Worm (Caenorhabditis elegans) whole organism, L4 larva: ENCODE data around the gene dhs-5.
A peak's percentile ranks its signal among the peaks of the same experiment; 100 is the strongest.

Experiments
- D1046.2 ChIP-seq: fragments of 200-800 bp; sonication (Bioruptor generic); IDR thresholded peaks from 2 replicates; pipeline ENCODE4 v1.3.6; 2022; ENCODE audit warnings: missing genetic modification characterization, missing compliant biosample characterization
- F10B5.3 ChIP-seq: sonication (generic microtip); optimal IDR thresholded peaks from 2 replicates; lab custom pipeline; 2016; ENCODE audit warnings: mild to moderate bottlenecking, missing genetic modification characterization, missing compliant biosample characterization
- F26F4.8 ChIP-seq: fragments of 200-800 bp; sonication (Bioruptor generic); conservative IDR thresholded peaks from 2 replicates; pipeline ENCODE4 v1.3.6; 2022; ENCODE audit warnings: missing genetic modification characterization, missing compliant biosample characterization
- F37D6.2 ChIP-seq: sonication (generic microtip); optimal IDR thresholded peaks from 2 replicates; lab custom pipeline; 2016; ENCODE audit warnings: mild to moderate bottlenecking, missing genetic modification characterization, missing compliant biosample characterization
- F49E8.2 ChIP-seq: sonication (generic microtip); optimal IDR thresholded peaks from 2 replicates; lab custom pipeline; 2016; ENCODE audit warnings: missing compliant biosample characterization, mild to moderate bottlenecking, missing genetic modification characterization, borderline replicate concordance
- R02D3.7 ChIP-seq: fragments of 150-350 bp; sonication (generic microtip); optimal IDR thresholded peaks from 3 replicates; lab custom pipeline; 2014; ENCODE audit warnings: missing biosample characterization, missing genetic modification characterization
- Y48G9A.11 ChIP-seq: fragments of 200-800 bp; sonication (Bioruptor generic); IDR thresholded peaks from 2 replicates; pipeline ENCODE4 v1.3.6; 2022; ENCODE audit warnings: missing genetic modification reagents, missing genetic modification characterization, missing compliant biosample characterization
- ZK337.2 ChIP-seq: fragments of 200-800 bp; sonication (Bioruptor generic); IDR thresholded peaks from 2 replicates; pipeline ENCODE4 v1.3.6; 2022; ENCODE audit warnings: missing genetic modification reagents, missing genetic modification characterization, missing compliant biosample characterization
- arid-1 ChIP-seq: fragments of 200-800 bp; sonication (Bioruptor generic); conservative IDR thresholded peaks from 2 replicates; pipeline ENCODE4 v1.3.6; 2022; ENCODE audit warnings: missing genetic modification reagents, missing genetic modification characterization, missing compliant biosample characterization
- attf-4 ChIP-seq: sonication (generic microtip); optimal IDR thresholded peaks from 3 replicates; lab custom pipeline; 2017; ENCODE audit warnings: missing biosample characterization, missing genetic modification characterization
- ceh-20 ChIP-seq: fragments of 200-800 bp; sonication (Bioruptor generic); IDR thresholded peaks from 2 replicates; pipeline ENCODE4 v1.3.6; 2022; ENCODE audit warnings: missing genetic modification reagents, missing genetic modification characterization, missing compliant biosample characterization
- cey-2 ChIP-seq: sonication (generic microtip); optimal IDR thresholded peaks from 3 replicates; lab custom pipeline; 2017; ENCODE audit warnings: missing genetic modification characterization, mild to moderate bottlenecking, missing compliant biosample characterization, antibody characterized with exemption, borderline replicate concordance; ENCODE audit not compliant: insufficient read depth
- daf-16 ChIP-seq, 3 experiments: sonication (generic microtip); optimal IDR thresholded peaks; 2 replicates each; lab custom pipeline; 2016 to 2017; ENCODE audit warnings: missing genetic modification characterization in 3 of 3, missing genetic modification reagents in 3 of 3, mild to moderate bottlenecking in 2 of 3, missing compliant biosample characterization in 2 of 3, missing biosample characterization in 1 of 3, moderate library complexity in 1 of 3
- daf-8 ChIP-seq: fragments of 200-800 bp; sonication (Bioruptor generic); IDR thresholded peaks from 2 replicates; pipeline ENCODE4 v1.3.6; 2022; ENCODE audit warnings: missing genetic modification characterization, missing compliant biosample characterization
- dmd-8 ChIP-seq: fragments of 200-800 bp; sonication (Bioruptor generic); IDR thresholded peaks from 2 replicates; pipeline ENCODE4 v1.3.6; 2022; ENCODE audit warnings: missing genetic modification characterization, missing compliant biosample characterization
- dmd-9 ChIP-seq: fragments of 200-800 bp; sonication (Bioruptor generic); IDR thresholded peaks from 2 replicates; pipeline ENCODE4 v1.3.6; 2022; ENCODE audit warnings: missing genetic modification reagents, missing genetic modification characterization, missing compliant biosample characterization
- dpl-1 ChIP-seq: fragments of 150-350 bp; optimal IDR thresholded peaks from 2 replicates; lab custom pipeline; 2014; ENCODE audit warnings: missing biosample characterization, missing genetic modification reagents, missing genetic modification characterization
- egl-27 ChIP-seq: sonication (generic microtip); optimal IDR thresholded peaks from 3 replicates; lab custom pipeline; 2017; ENCODE audit warnings: missing biosample characterization, missing genetic modification reagents, missing genetic modification characterization
- egl-43 ChIP-seq: fragments of 200-800 bp; sonication (Bioruptor generic); IDR thresholded peaks from 2 replicates; pipeline ENCODE4 v1.3.6; 2022; ENCODE audit warnings: missing genetic modification reagents, missing genetic modification characterization, missing compliant biosample characterization
- gei-8 ChIP-seq: fragments of 200-800 bp; sonication (Bioruptor generic); optimal IDR thresholded peaks from 2 replicates; lab custom pipeline; 2018; ENCODE audit warnings: mild to moderate bottlenecking, missing genetic modification characterization, missing compliant biosample characterization
- hlh-11 ChIP-seq: fragments of 200-800 bp; sonication (Bioruptor generic); optimal IDR thresholded peaks from 2 replicates; lab custom pipeline; 2018; ENCODE audit warnings: mild to moderate bottlenecking, missing genetic modification characterization, missing compliant biosample characterization
- hlh-30 ChIP-seq: sonication (generic microtip); optimal IDR thresholded peaks from 2 replicates; lab custom pipeline; 2017; ENCODE audit warnings: antibody characterized with exemption, mild to moderate bottlenecking, missing genetic modification characterization, missing compliant biosample characterization; ENCODE audit not compliant: insufficient read depth
- jun-1 ChIP-seq: fragments of 150-350 bp; optimal IDR thresholded peaks from 2 replicates; lab custom pipeline; 2014; ENCODE audit warnings: missing biosample characterization, missing genetic modification reagents, missing genetic modification characterization
- lin-1 ChIP-seq: fragments of 200-800 bp; sonication (Bioruptor generic); IDR thresholded peaks from 2 replicates; pipeline ENCODE4 v1.3.6; 2022; ENCODE audit warnings: missing genetic modification reagents, missing genetic modification characterization, missing compliant biosample characterization
- lin-13 ChIP-seq: fragments of 150-350 bp; optimal IDR thresholded peaks from 2 replicates; lab custom pipeline; 2014; ENCODE audit warnings: missing biosample characterization, missing genetic modification reagents, missing genetic modification characterization
- lin-15B ChIP-seq: fragments of 150-350 bp; sonication (generic microtip); optimal IDR thresholded peaks from 3 replicates; lab custom pipeline; 2014; ENCODE audit warnings: missing biosample characterization, missing genetic modification characterization
- lin-38 ChIP-seq: fragments of 200-800 bp; sonication (Bioruptor generic); IDR thresholded peaks from 2 replicates; pipeline ENCODE4 v1.3.6; 2022; ENCODE audit warnings: missing genetic modification reagents, missing genetic modification characterization, missing compliant biosample characterization
- lin-39 ChIP-seq: fragments of 150-350 bp; optimal IDR thresholded peaks from 2 replicates; lab custom pipeline; 2014; ENCODE audit warnings: missing biosample characterization, missing genetic modification reagents, missing genetic modification characterization
- lsy-2 ChIP-seq, 2 experiments: fragments of 150-350 bp in 1 of 2; sonication (generic microtip) in 1 of 2; optimal IDR thresholded peaks; 2 replicates each; lab custom pipeline; 2014 to 2017; ENCODE audit warnings: missing biosample characterization in 2 of 2, missing genetic modification characterization in 2 of 2
- mdl-1 ChIP-seq, 2 experiments: fragments of 150-350 bp in 1 of 2; sonication (generic microtip) in 1 of 2; optimal IDR thresholded peaks; 2 replicates each; lab custom pipeline; 2014 to 2017; ENCODE audit warnings: missing biosample characterization in 2 of 2, missing genetic modification characterization in 2 of 2
- mes-2 ChIP-seq: sonication (generic microtip); optimal IDR thresholded peaks from 2 replicates; lab custom pipeline; 2016; ENCODE audit warnings: missing genotype, mild to moderate bottlenecking, missing genetic modification characterization, missing compliant biosample characterization; ENCODE audit not compliant: poor library complexity, severe bottlenecking
- mxl-2 ChIP-seq: fragments of 200-800 bp; sonication (Bioruptor generic); conservative IDR thresholded peaks from 2 replicates; pipeline ENCODE4 v1.3.6; 2022; ENCODE audit warnings: missing genetic modification reagents, missing genetic modification characterization, missing compliant biosample characterization
- nhr-102 ChIP-seq: sonication (generic microtip); optimal IDR thresholded peaks from 2 replicates; lab custom pipeline; 2016; ENCODE audit warnings: mild to moderate bottlenecking, missing genetic modification characterization, moderate library complexity, missing compliant biosample characterization
- nhr-11 ChIP-seq: fragments of 150-350 bp; optimal IDR thresholded peaks from 2 replicates; lab custom pipeline; 2014; ENCODE audit warnings: missing biosample characterization, missing genetic modification characterization
- nhr-237 ChIP-seq: sonication (generic microtip); optimal IDR thresholded peaks from 2 replicates; lab custom pipeline; 2017; ENCODE audit warnings: missing biosample characterization, missing genetic modification characterization
- nhr-41 ChIP-seq: fragments of 200-800 bp; sonication (Bioruptor generic); IDR thresholded peaks from 2 replicates; pipeline ENCODE4 v1.3.6; 2022; ENCODE audit warnings: missing genetic modification reagents, missing genetic modification characterization, missing compliant biosample characterization
- nhr-6 ChIP-seq: fragments of 150-350 bp; optimal IDR thresholded peaks from 2 replicates; lab custom pipeline; 2014; ENCODE audit warnings: missing biosample characterization, missing genetic modification characterization
- nhr-76 ChIP-seq: fragments of 150-350 bp; optimal IDR thresholded peaks from 2 replicates; lab custom pipeline; 2014; ENCODE audit warnings: missing biosample characterization, missing genetic modification characterization
- nhr-77 ChIP-seq: fragments of 150-350 bp; optimal IDR thresholded peaks from 2 replicates; lab custom pipeline; 2014; ENCODE audit warnings: missing biosample characterization, missing genetic modification characterization
- pha-4 ChIP-seq, 2 experiments: fragments of 150-350 bp in 1 of 2; fragments of 200-800 bp in 1 of 2; sonication (Bioruptor generic) in 1 of 2; IDR thresholded peaks in 1 of 2; optimal IDR thresholded peaks in 1 of 2; 2 replicates each; pipeline versions ENCODE4 v1.3.6 to Lab custom; 2014 to 2022; ENCODE audit warnings: missing genetic modification characterization in 2 of 2, missing genetic modification reagents in 2 of 2, missing biosample characterization in 1 of 2, missing compliant biosample characterization in 1 of 2
- skn-1 ChIP-seq: fragments of 150-350 bp; optimal IDR thresholded peaks from 2 replicates; lab custom pipeline; 2014; ENCODE audit warnings: missing biosample characterization, missing genetic modification characterization
- tra-1 ChIP-seq: fragments of 200-800 bp; sonication (Bioruptor generic); IDR thresholded peaks from 2 replicates; pipeline ENCODE4 v1.3.6; 2022; ENCODE audit warnings: missing genetic modification reagents, missing genetic modification characterization, missing compliant biosample characterization
- unc-130 ChIP-seq: sonication (generic microtip); optimal IDR thresholded peaks from 2 replicates; lab custom pipeline; 2016; ENCODE audit warnings: missing genetic modification reagents, missing genetic modification characterization, missing compliant biosample characterization
- unc-62 ChIP-seq, 3 experiments: fragments of 150-350 bp in 1 of 3; sonication (generic microtip); optimal IDR thresholded peaks in 2 of 3; peaks in 1 of 3; 1 replicate in 1 of 3; 2 replicates in 2 of 3; lab custom pipeline; 2014 to 2017; ENCODE audit warnings: missing biosample characterization in 3 of 3, missing genetic modification characterization in 3 of 3, missing genetic modification reagents in 3 of 3, missing genotype in 1 of 3
- vab-7 ChIP-seq: fragments of 200-800 bp; sonication (Bioruptor generic); IDR thresholded peaks from 2 replicates; pipeline ENCODE4 v1.3.6; 2022; ENCODE audit warnings: missing genetic modification reagents, missing genetic modification characterization, missing compliant biosample characterization
- zag-1 ChIP-seq: fragments of 150-350 bp; optimal IDR thresholded peaks from 2 replicates; lab custom pipeline; 2014; ENCODE audit warnings: missing biosample characterization, missing genetic modification characterization
- zfp-2 ChIP-seq: sonication (generic microtip); optimal IDR thresholded peaks from 2 replicates; lab custom pipeline; 2016; ENCODE audit warnings: mild to moderate bottlenecking, missing genetic modification characterization, missing compliant biosample characterization
- zip-11 ChIP-seq: fragments of 200-800 bp; sonication (Bioruptor generic); IDR thresholded peaks from 2 replicates; pipeline ENCODE4 v1.3.6; 2022; ENCODE audit warnings: missing genetic modification characterization, missing compliant biosample characterization
- zip-2 ChIP-seq: fragments of 150-350 bp; optimal IDR thresholded peaks from 2 replicates; lab custom pipeline; 2014; ENCODE audit warnings: missing biosample characterization, missing genetic modification characterization
- ztf-11 ChIP-seq: fragments of 150-350 bp; optimal IDR thresholded peaks from 2 replicates; lab custom pipeline; 2014; ENCODE audit warnings: missing biosample characterization, missing genetic modification characterization

The dhs-5 gene

ce11 chrII:5426054-5426453 lies 27.6 kb upstream of the dhs-5 start (continued):
- peak; percentile 16 for TF ChIP-seq dpl-1
- no peak for TF ChIP-seq tra-1 (GFP tag; lab: Robert Waterston, UW)
- no peak for TF ChIP-seq skn-1 (tag; lab: Kevin White, UChicago)
- no peak for TF ChIP-seq nhr-41 (GFP tag; lab: Robert Waterston, UW)
- TF ChIP-seq zip-2 (tag; lab: Kevin White, UChicago), result no peak
- no peak for TF ChIP-seq lin-1 (GFP tag; lab: Robert Waterston, UW)
- TF ChIP-seq nhr-76 (tag; lab: Kevin White, UChicago), result no peak
- TF ChIP-seq mes-2, result peak; percentile 41
- TF ChIP-seq zip-11 (GFP tag; lab: Robert Waterston, UW), result no peak
- TF ChIP-seq zag-1, result no peak
- no peak for TF ChIP-seq D1046.2 (GFP tag; lab: Robert Waterston, UW)
- no peak for TF ChIP-seq arid-1 (GFP tag; lab: Robert Waterston, UW)
- no peak for TF ChIP-seq attf-4
- TF ChIP-seq mdl-1 (tag; optimal IDR thresholded peaks at IDR 0.05; lab: Kevin White, UChicago), result peak in 1 of 2 experiments; percentile 78
- TF ChIP-seq F26F4.8 (GFP tag; lab: Robert Waterston, UW), result no peak
- TF ChIP-seq unc-130, result no peak
- TF ChIP-seq Y48G9A.11, result no peak
- TF ChIP-seq egl-43 (GFP tag; lab: Robert Waterston, UW), result no peak
- no peak for TF ChIP-seq jun-1 (tag; lab: Kevin White, UChicago)
- TF ChIP-seq dmd-8, result no peak
- no peak for TF ChIP-seq nhr-102 (tag; lab: Kevin White, UChicago)
- TF ChIP-seq F49E8.2 (tag; lab: Kevin White, UChicago), result no peak
- TF ChIP-seq gei-8 (GFP tag; lab: Kevin White, UChicago), result no peak
- no peak for TF ChIP-seq nhr-11 (tag; lab: Kevin White, UChicago)
- peak in 1 of 2 experiments; percentile 69 for TF ChIP-seq lsy-2 (tag; optimal IDR thresholded peaks at IDR 0.05; lab: Kevin White, UChicago)
- TF ChIP-seq nhr-77, result peak; percentile 63
- TF ChIP-seq nhr-6 (tag; lab: Kevin White, UChicago), result peak; percentile 56
- no peak for TF ChIP-seq egl-27 (tag; lab: Kevin White, UChicago)
- no peak for TF ChIP-seq ztf-11 (tag; lab: Kevin White, UChicago)
- TF ChIP-seq vab-7 (GFP tag; lab: Robert Waterston, UW), result no peak
- TF ChIP-seq cey-2 (tag; lab: Kevin White, UChicago), result no peak
- no peak for TF ChIP-seq mxl-2 (GFP tag; lab: Robert Waterston, UW)
- peak; percentile 55 for TF ChIP-seq pha-4 (GFP tag; IDR thresholded peaks at IDR 0.05; lab: Robert Waterston, UW)
- TF ChIP-seq pha-4 (tag; optimal IDR thresholded peaks at IDR 0.05; lab: Kevin White, UChicago), result peak; percentile 76
- TF ChIP-seq unc-62 (GFP tag; optimal IDR thresholded peaks at IDR 0.05 in 1 of 2; lab: Kevin White, UChicago), result peak in 1 of 2 experiments; percentile 51
- TF ChIP-seq unc-62 (tag; optimal IDR thresholded peaks at IDR 0.05; lab: Kevin White, UChicago), result no peak
- no peak for TF ChIP-seq daf-16 (GFP tag; optimal IDR thresholded peaks at IDR 0.05; lab: Kevin White, UChicago)
- peak; percentile 63 for TF ChIP-seq daf-16 (tag; optimal IDR thresholded peaks at IDR 0.05; lab: Kevin White, UChicago)
- TF ChIP-seq ceh-20 (GFP tag; lab: Robert Waterston, UW), result no peak
- TF ChIP-seq zfp-2 (tag; lab: Kevin White, UChicago), result no peak
- no peak for TF ChIP-seq nhr-237 (tag; lab: Kevin White, UChicago)
- TF ChIP-seq lin-15B (tag; lab: Kevin White, UChicago), result no peak
- TF ChIP-seq hlh-11 (tag; lab: Kevin White, UChicago), result peak; percentile 77
- TF ChIP-seq lin-13 (GFP tag; lab: Kevin White, UChicago), result no peak
- no peak for TF ChIP-seq R02D3.7 (tag; lab: Kevin White, UChicago)
- TF ChIP-seq lin-38, result 0 out of 2 replicates have a peak, but pooled peaks have one; percentile 9
- peak; percentile 97 for TF ChIP-seq hlh-30 (tag; lab: Kevin White, UChicago)
- TF ChIP-seq daf-8 (GFP tag; lab: Robert Waterston, UW), result no peak
- no peak for TF ChIP-seq dmd-9
- TF ChIP-seq F10B5.3 (tag; lab: Kevin White, UChicago), result no peak
- TF ChIP-seq ZK337.2, result no peak
- no peak for TF ChIP-seq F37D6.2 (tag; lab: Kevin White, UChicago)
- no peak for TF ChIP-seq lin-39
